Fruit fly (Drosophila melanogaster) whole organism, embryonic: ENCODE measurements around the gene CG14036.
A peak's percentile ranks its signal among the peaks of the same experiment; 100 is the strongest.

Experiments used
- Atf3 ChIP-seq: fragments of 200-800 bp; sonication (Bioruptor generic); optimal IDR thresholded peaks from 3 replicates; lab custom pipeline; 2016; ENCODE audit warnings: missing biosample characterization, missing genetic modification characterization
- Bgb ChIP-seq: fragments of 200-800 bp; sonication (Bioruptor generic); IDR thresholded peaks from 2 replicates; pipeline ENCODE4 v1.3.6; 2022; ENCODE audit warnings: missing biosample characterization, missing genetic modification characterization; ENCODE audit not compliant: partially characterized antibody
- CG10209 ChIP-seq: fragments of 200-800 bp; sonication (Bioruptor generic); optimal IDR thresholded peaks from 3 replicates; lab custom pipeline; 2017; ENCODE audit warnings: missing biosample characterization, mild to moderate bottlenecking, missing genetic modification characterization, missing genetic modification reagents
- CG10979 ChIP-seq: fragments of 200-800 bp; sonication (Bioruptor generic); optimal IDR thresholded peaks from 2 replicates; lab custom pipeline; 2018; ENCODE audit warnings: missing biosample characterization, mild to moderate bottlenecking, missing genetic modification characterization, moderate library complexity
- CG13123 ChIP-seq: fragments of 200-800 bp; sonication (Bioruptor generic); optimal IDR thresholded peaks from 2 replicates; lab custom pipeline; 2016; ENCODE audit warnings: missing biosample characterization, missing genetic modification characterization
- CG13287 ChIP-seq: fragments of 200-800 bp; sonication (Bioruptor generic); IDR thresholded peaks from 2 replicates; pipeline ENCODE4 v1.3.6; 2022; ENCODE audit warnings: missing biosample characterization, missing genetic modification characterization; ENCODE audit not compliant: partially characterized antibody
- CG15073 ChIP-seq: fragments of 200-800 bp; sonication (Bioruptor generic); optimal IDR thresholded peaks from 2 replicates; lab custom pipeline; 2016; ENCODE audit warnings: missing biosample characterization, missing genetic modification characterization
- CG17361 ChIP-seq: fragments of 200-800 bp; sonication (Bioruptor generic); IDR thresholded peaks from 3 replicates; pipeline ENCODE4 v1.3.6; 2022; ENCODE audit warnings: missing biosample characterization, missing genetic modification characterization
- CG1792 ChIP-seq: fragments of 200-800 bp; sonication (Bioruptor generic); optimal IDR thresholded peaks from 2 replicates; lab custom pipeline; 2016; ENCODE audit warnings: missing biosample characterization, missing genetic modification characterization
- CG2875 ChIP-seq: fragments of 200-800 bp; sonication (Bioruptor generic); optimal IDR thresholded peaks from 2 replicates; lab custom pipeline; 2017; ENCODE audit warnings: missing biosample characterization, mild to moderate bottlenecking, missing genetic modification characterization, missing genetic modification reagents
- CG30403 ChIP-seq: fragments of 200-800 bp; sonication (Bioruptor generic); optimal IDR thresholded peaks from 3 replicates; lab custom pipeline; 2016; ENCODE audit warnings: missing biosample characterization, missing genetic modification characterization
- CG31388 ChIP-seq: fragments of 200-800 bp; sonication (Bioruptor generic); optimal IDR thresholded peaks from 2 replicates; lab custom pipeline; 2016; ENCODE audit warnings: missing biosample characterization, missing genetic modification characterization
- CG33557 ChIP-seq: fragments of 200-800 bp; sonication (Bioruptor generic); optimal IDR thresholded peaks from 2 replicates; lab custom pipeline; 2019; ENCODE audit warnings: missing biosample characterization, mild to moderate bottlenecking, missing genetic modification characterization, moderate library complexity
- CG4328 ChIP-seq: fragments of 200-800 bp; sonication (Bioruptor generic); optimal IDR thresholded peaks from 3 replicates; lab custom pipeline; 2017; ENCODE audit warnings: missing biosample characterization, missing genetic modification reagents, missing genetic modification characterization
- CG4360 ChIP-seq: fragments of 200-800 bp; sonication (Bioruptor generic); IDR thresholded peaks from 2 replicates; pipeline ENCODE4 v1.3.6; 2022; ENCODE audit warnings: missing biosample characterization, missing genetic modification characterization
- CG6765 ChIP-seq: fragments of 200-800 bp; sonication (Bioruptor generic); optimal IDR thresholded peaks from 3 replicates; lab custom pipeline; 2017; ENCODE audit warnings: missing biosample characterization, mild to moderate bottlenecking, missing genetic modification characterization
- CG6791 ChIP-seq: fragments of 200-800 bp; sonication (Bioruptor generic); IDR thresholded peaks from 3 replicates; pipeline ENCODE4 v1.3.6; 2022; ENCODE audit warnings: missing biosample characterization, missing genetic modification characterization; ENCODE audit not compliant: partially characterized antibody
- CG6813 ChIP-seq: fragments of 200-800 bp; sonication (Bioruptor generic); optimal IDR thresholded peaks from 2 replicates; lab custom pipeline; 2017; ENCODE audit warnings: missing biosample characterization, missing genetic modification characterization, mild to moderate bottlenecking, moderate library complexity, missing genetic modification reagents
- CG9215 ChIP-seq: fragments of 200-800 bp; sonication (Bioruptor generic); IDR thresholded peaks from 2 replicates; pipeline ENCODE4 v1.3.6; 2022; ENCODE audit warnings: missing biosample characterization, missing genetic modification characterization
- CG9609 ChIP-seq: fragments of 200-800 bp; sonication (Bioruptor generic); optimal IDR thresholded peaks from 3 replicates; lab custom pipeline; 2016; ENCODE audit warnings: missing biosample characterization, missing genetic modification characterization
- CTCF ChIP-seq: fragments of 200-800 bp; sonication (Bioruptor generic); optimal IDR thresholded peaks from 2 replicates; lab custom pipeline; 2017; ENCODE audit warnings: missing biosample characterization, mild to moderate bottlenecking, missing genetic modification characterization, moderate library complexity
- Deaf1 ChIP-seq: fragments of 200-800 bp; optimal IDR thresholded peaks from 3 replicates; lab custom pipeline; 2019; ENCODE audit warnings: missing biosample characterization, mild to moderate bottlenecking, missing genetic modification characterization, moderate library complexity
- Drgx ChIP-seq: fragments of 200-800 bp; sonication (Bioruptor generic); IDR thresholded peaks from 2 replicates; pipeline ENCODE4 v1.3.6; 2022; ENCODE audit warnings: missing biosample characterization, missing genetic modification characterization
- HLH3B ChIP-seq: fragments of 200-800 bp; sonication (Bioruptor generic); IDR thresholded peaks from 2 replicates; pipeline ENCODE4 v1.3.6; 2022; ENCODE audit warnings: missing biosample characterization, missing genetic modification characterization
- Hey ChIP-seq: fragments of 200-800 bp; sonication (Bioruptor generic); optimal IDR thresholded peaks from 3 replicates; lab custom pipeline; 2018; ENCODE audit warnings: missing biosample characterization, mild to moderate bottlenecking, missing genetic modification characterization
- NC2β ChIP-seq: fragments of 200-800 bp; sonication (Bioruptor generic); optimal IDR thresholded peaks from 2 replicates; lab custom pipeline; 2016; ENCODE audit warnings: missing biosample characterization, missing genetic modification characterization
- Nf-YB ChIP-seq: fragments of 200-800 bp; sonication (Bioruptor generic); optimal IDR thresholded peaks from 3 replicates; lab custom pipeline; 2019; ENCODE audit warnings: missing biosample characterization, mild to moderate bottlenecking, missing genetic modification characterization, moderate library complexity
- Oaz ChIP-seq: fragments of 200-800 bp; sonication (Bioruptor generic); IDR thresholded peaks from 2 replicates; pipeline ENCODE4 v1.3.6; 2022; ENCODE audit warnings: missing biosample characterization, missing genetic modification characterization
- TFAM ChIP-seq: fragments of 200-800 bp; sonication (Bioruptor generic); optimal IDR thresholded peaks from 2 replicates; lab custom pipeline; 2017; ENCODE audit warnings: missing biosample characterization, missing genetic modification characterization, inconsistent platforms
- cas ChIP-seq: fragments of 200-800 bp; sonication (Bioruptor generic); IDR thresholded peaks from 2 replicates; pipeline ENCODE4 v1.3.6; 2022; ENCODE audit warnings: missing biosample characterization, missing genetic modification characterization
- cg ChIP-seq: fragments of 200-800 bp; sonication (Bioruptor generic); optimal IDR thresholded peaks from 3 replicates; lab custom pipeline; 2019; ENCODE audit warnings: missing biosample characterization, mild to moderate bottlenecking, missing genetic modification characterization, moderate library complexity
- chif ChIP-seq, 2 experiments: fragments of 200-800 bp; sonication (Bioruptor generic); optimal IDR thresholded peaks; 3 replicates each; lab custom pipeline; 2016; ENCODE audit warnings: missing biosample characterization in 2 of 2, missing genetic modification characterization in 2 of 2
- chn ChIP-seq: fragments of 200-800 bp; sonication (Bioruptor generic); optimal IDR thresholded peaks from 2 replicates; lab custom pipeline; 2016; ENCODE audit warnings: missing biosample characterization, missing genetic modification characterization
- ci ChIP-seq: fragments of 200-800 bp; sonication (Bioruptor generic); IDR thresholded peaks from 3 replicates; pipeline ENCODE4 v1.3.6; 2022; ENCODE audit warnings: missing biosample characterization, missing genetic modification characterization
- crol ChIP-seq: fragments of 200-800 bp; sonication (Bioruptor generic); IDR thresholded peaks from 2 replicates; pipeline ENCODE4 v1.3.6; 2022; ENCODE audit warnings: missing biosample characterization, missing genetic modification characterization
- dysf ChIP-seq: fragments of 200-800 bp; sonication (Bioruptor generic); IDR thresholded peaks from 3 replicates; pipeline ENCODE4 v1.3.6; 2022; ENCODE audit warnings: missing biosample characterization, missing genetic modification characterization
- gcm ChIP-seq: fragments of 200-800 bp; sonication (Bioruptor generic); optimal IDR thresholded peaks from 2 replicates; lab custom pipeline; 2019; ENCODE audit warnings: missing biosample characterization, mild to moderate bottlenecking, missing genetic modification characterization, moderate library complexity
- gem ChIP-seq: fragments of 200-800 bp; sonication (Bioruptor generic); optimal IDR thresholded peaks from 2 replicates; lab custom pipeline; 2019; ENCODE audit warnings: missing biosample characterization, mild to moderate bottlenecking, missing genetic modification characterization, moderate library complexity
- grn ChIP-seq: fragments of 200-800 bp; sonication (Bioruptor generic); optimal IDR thresholded peaks from 3 replicates; lab custom pipeline; 2017; ENCODE audit warnings: missing biosample characterization, missing genetic modification characterization
- her ChIP-seq: fragments of 200-800 bp; sonication (Bioruptor generic); optimal IDR thresholded peaks from 2 replicates; lab custom pipeline; 2016; ENCODE audit warnings: missing biosample characterization, missing genetic modification characterization
- insv ChIP-seq, 2 experiments: fragments of 200-800 bp; sonication (Bioruptor generic); optimal IDR thresholded peaks; 3 replicates each; lab custom pipeline; 2016 to 2018; ENCODE audit warnings: missing biosample characterization in 2 of 2, missing genetic modification characterization in 2 of 2
- p53 ChIP-seq: fragments of 200-800 bp; sonication (Bioruptor generic); optimal IDR thresholded peaks from 2 replicates; lab custom pipeline; 2016; ENCODE audit warnings: missing biosample characterization, missing genetic modification characterization
- pros ChIP-seq: fragments of 200-800 bp; sonication (Bioruptor generic); optimal IDR thresholded peaks from 3 replicates; lab custom pipeline; 2019; ENCODE audit warnings: missing biosample characterization, mild to moderate bottlenecking, missing genetic modification characterization, moderate library complexity
- pzg ChIP-seq: fragments of 200-800 bp; sonication (Bioruptor generic); optimal IDR thresholded peaks from 3 replicates; lab custom pipeline; 2018; ENCODE audit warnings: missing biosample characterization, mild to moderate bottlenecking, missing genetic modification characterization, moderate library complexity
- ro ChIP-seq: fragments of 200-800 bp; sonication (Bioruptor generic); IDR thresholded peaks from 2 replicates; pipeline ENCODE4 v1.3.6; 2022; ENCODE audit warnings: missing biosample characterization, missing genetic modification characterization
- schlank ChIP-seq: fragments of 200-800 bp; sonication (Bioruptor generic); optimal IDR thresholded peaks from 2 replicates; lab custom pipeline; 2018; ENCODE audit warnings: missing biosample characterization, mild to moderate bottlenecking, missing genetic modification characterization
- sens ChIP-seq: fragments of 200-800 bp; sonication (Bioruptor generic); peaks from one replicate; lab custom pipeline; 2016; ENCODE audit warnings: missing biosample characterization, missing genetic modification characterization
- sisA ChIP-seq: fragments of 200-800 bp; sonication (Bioruptor generic); IDR thresholded peaks from 2 replicates; pipeline ENCODE4 v1.3.6; 2022; ENCODE audit warnings: missing biosample characterization, missing genetic modification characterization
- tap ChIP-seq: fragments of 200-800 bp; optimal IDR thresholded peaks from 3 replicates; lab custom pipeline; 2019; ENCODE audit warnings: missing biosample characterization, mild to moderate bottlenecking, missing genetic modification characterization, moderate library complexity
- tna ChIP-seq: fragments of 200-800 bp; sonication (Bioruptor generic); IDR thresholded peaks from 2 replicates; pipeline ENCODE4 v1.3.6; 2022; ENCODE audit warnings: missing biosample characterization, missing genetic modification characterization; ENCODE audit not compliant: partially characterized antibody
- vvl ChIP-seq: fragments of 200-800 bp; sonication (Bioruptor generic); IDR thresholded peaks from 2 replicates; pipeline ENCODE4 v1.3.6; 2022; ENCODE audit warnings: missing biosample characterization, missing genetic modification characterization

CG14036 gene

DNA sequence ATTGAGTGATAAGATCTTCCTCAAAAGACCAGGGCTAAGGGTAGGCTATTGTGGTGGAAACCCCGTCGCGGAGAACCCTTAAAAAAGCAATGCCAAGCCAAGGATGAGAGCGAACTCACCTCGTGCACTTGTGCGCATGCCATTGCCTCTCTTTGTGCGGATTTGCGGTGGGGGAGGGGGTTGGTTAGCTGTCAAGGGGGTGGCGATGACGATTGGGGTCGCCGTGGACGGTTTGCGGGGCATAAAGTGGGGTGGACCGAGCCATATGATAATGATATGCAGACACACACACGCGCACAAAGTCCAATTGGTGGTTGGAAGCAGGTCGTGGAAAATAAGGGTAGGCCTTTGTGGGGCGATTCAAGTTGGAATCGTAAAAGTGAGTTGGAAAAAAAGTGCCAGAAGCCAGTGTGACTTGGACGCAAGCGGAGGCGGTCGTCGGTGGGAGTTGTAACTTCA is 17.4 kb downstream of the CG14036 start, which contains the start of the genes CG14042 and SP555 (continued):
- TF ChIP-seq gem (no peak), crol (peak; percentile 92), Atf3 (GFP tag; lab: Kevin White, UChicago) (no peak), ci (GFP tag; lab: Robert Waterston, UW) (0 out of 3 replicates have a peak, but pooled peaks have one; percentile 16), CG6791 (GFP tag; lab: Robert Waterston, UW) (0 out of 3 replicates have a peak, but pooled peaks have one; percentile 41), chif (GFP tag; optimal IDR thresholded peaks at IDR 0.05; lab: Kevin White, UChicago) (no peak), insv (GFP tag; optimal IDR thresholded peaks at IDR 0.05; lab: Kevin White, UChicago) (peak in 1 of 2 experiments; percentile 77), Bgb (GFP tag; lab: Robert Waterston, UW) (peak; percentile 16; the same call in 1 of the 2 replicates), CG6813 (GFP tag; lab: Kevin White, UChicago) (peak; percentile 14), Deaf1 (peak; percentile 56), pros (GFP tag; lab: Kevin White, UChicago) (peak; percentile 96), p53 (no peak), grn (GFP tag; lab: Kevin White, UChicago) (peak; percentile 41), pzg (GFP tag; lab: Kevin White, UChicago) (peak; percentile 20), Drgx (peak; percentile 37; the same call in 1 of the 2 replicates), vvl (GFP tag; lab: Robert Waterston, UW) (peak; percentile 76), CG31388 (no peak), CG13287 (0 out of 2 replicates have a peak, but pooled peaks have one; percentile 7), tna (GFP tag; lab: Robert Waterston, UW) (no peak), Nf-YB (peak; percentile 52), sens (peak; percentile 20), CG9215 (no peak)

- no peak for TF ChIP-seq Hey
- no peak for TF ChIP-seq cas (GFP tag; lab: Robert Waterston, UW)
- TF ChIP-seq cg = no peak
- no peak for TF ChIP-seq CG1792
- TF ChIP-seq HLH3B = peak; percentile 11; the same call in 1 of the 2 replicates
- TF ChIP-seq CG9609 (GFP tag; lab: Kevin White, UChicago) = no peak
- TF ChIP-seq CG13123 (GFP tag; lab: Kevin White, UChicago) = no peak
- no peak for TF ChIP-seq chn (GFP tag; lab: Kevin White, UChicago)
- peak; percentile 44 for TF ChIP-seq sens
- TF ChIP-seq sisA (GFP tag; lab: Robert Waterston, UW) = 0 out of 2 replicates have a peak, but pooled peaks have one; percentile 26
- no peak for TF ChIP-seq CG4328
- no peak for TF ChIP-seq CG2875 (GFP tag; lab: Kevin White, UChicago)
- TF ChIP-seq CG10209 = no peak
- TF ChIP-seq CG33557 = no peak
- peak; percentile 91 for TF ChIP-seq CTCF
- TF ChIP-seq ro (GFP tag; lab: Robert Waterston, UW) = no peak
- TF ChIP-seq CG6765 (GFP tag; lab: Kevin White, UChicago) = no peak
- TF ChIP-seq gcm (GFP tag; lab: Kevin White, UChicago) = no peak
- no peak for TF ChIP-seq tap
- TF ChIP-seq NC2β (GFP tag; lab: Kevin White, UChicago) = no peak
- TF ChIP-seq CG4360 (GFP tag; lab: Robert Waterston, UW) = no peak
- no peak for TF ChIP-seq dysf
- no peak for TF ChIP-seq CG15073
- peak; percentile 21 for TF ChIP-seq CG10979 (tag; lab: Kevin White, UChicago)
- no peak for TF ChIP-seq CG30403 (GFP tag; lab: Kevin White, UChicago)
- TF ChIP-seq schlank = no peak
- no peak for TF ChIP-seq CG17361 (GFP tag; lab: Robert Waterston, UW)
- TF ChIP-seq CG6791 (GFP tag; lab: Robert Waterston, UW) = 0 out of 3 replicates have a peak, but pooled peaks have one; percentile 5
- no peak for TF ChIP-seq her
- no peak for TF ChIP-seq Oaz (GFP tag; lab: Robert Waterston, UW)
- TF ChIP-seq TFAM (GFP tag; lab: Kevin White, UChicago) = no peak
Measured at dm6 chr2L:5036120-5036519, 18.7 kb downstream of the CG14036 start.
